Worm (Caenorhabditis elegans): Measurements from ENCODE around the gene srd-18.

srd-18 gene

ce11 chrV:13426764-13427163, at the start of gene srd-18:
Gene srd-18, minus strand, starts transcription at chrV:13426864.
- TF ChIP-seq ceh-28 (tag; optimal IDR thresholded peaks at IDR 0.05), result no peak
- TF ChIP-seq egl-5 (tag; optimal IDR thresholded peaks at IDR 0.05), result no peak
- TF ChIP-seq skn-1 (tag; optimal IDR thresholded peaks at IDR 0.05), result no peak
- no peak for TF ChIP-seq snpc-4 (tag; optimal IDR thresholded peaks at IDR 0.05)
- TF ChIP-seq fkh-10 (GFP tag; optimal IDR thresholded peaks at IDR 0.05), result no peak
- no peak for TF ChIP-seq ztf-4 (tag; optimal IDR thresholded peaks at IDR 0.05)
- no peak for TF ChIP-seq unc-62 (GFP tag; optimal IDR thresholded peaks at IDR 0.05)

ce11 chrV:13476350-13476749, 49.7 kb upstream of the srd-18 start, which contains the start of gene T10G3.8:
Gene T10G3.8, minus strand, starts transcription at chrV:13476450.
- no peak for TF ChIP-seq elt-1 (tag; optimal IDR thresholded peaks at IDR 0.05)
- TF ChIP-seq zag-1 (tag; optimal IDR thresholded peaks at IDR 0.05), result no peak
- TF ChIP-seq lin-39 (tag; optimal IDR thresholded peaks at IDR 0.05), result no peak
- no peak for TF ChIP-seq egl-5 (tag; optimal IDR thresholded peaks at IDR 0.05)
- no peak for TF ChIP-seq elt-2 (tag; optimal IDR thresholded peaks at IDR 0.05)
- TF ChIP-seq ztf-11 (tag; optimal IDR thresholded peaks at IDR 0.05), result no peak
- no peak for TF ChIP-seq hmg-11 (tag; optimal IDR thresholded peaks at IDR 0.05)
- no peak for TF ChIP-seq nfya-1 (tag; optimal IDR thresholded peaks at IDR 0.05; ENCODE audit: insufficient read depth)
- TF ChIP-seq mml-1 (tag; optimal IDR thresholded peaks at IDR 0.05), result no peak
- TF ChIP-seq nhr-11 (tag; optimal IDR thresholded peaks at IDR 0.05), result no peak

ce11 chrV:13473467-13473866, 46.8 kb upstream of the srd-18 start, which contains the start of gene T10G3.1:
Gene T10G3.1, minus strand, starts transcription at chrV:13473679.
- TF ChIP-seq elt-2 (tag; optimal IDR thresholded peaks at IDR 0.05) (no peak), mml-1 (tag; optimal IDR thresholded peaks at IDR 0.05) (no peak), pqm-1 (tag; optimal IDR thresholded peaks at IDR 0.05) (no peak), skn-1 (tag; optimal IDR thresholded peaks at IDR 0.05) (no peak), ceh-28 (tag; optimal IDR thresholded peaks at IDR 0.05) (no peak), sea-2 (GFP tag; optimal IDR thresholded peaks at IDR 0.05) (no peak), elt-1 (tag; optimal IDR thresholded peaks at IDR 0.05) (no peak), nhr-12 (tag; optimal IDR thresholded peaks at IDR 0.05) (no peak)

ce11 chrV:13472062-13472461, 45.4 kb upstream of the srd-18 start:
- peak; percentile 8 for TF ChIP-seq nfya-1 (tag; optimal IDR thresholded peaks at IDR 0.05; ENCODE audit: insufficient read depth)
- no peak for TF ChIP-seq nhr-43 (tag; optimal IDR thresholded peaks at IDR 0.05; ENCODE audit: poor library complexity, severe bottlenecking)

- TF ChIP-seq ZK546.5 (tag; optimal IDR thresholded peaks at IDR 0.05) (no peak), jun-1 (tag; optimal IDR thresholded peaks at IDR 0.05) (peak; percentile 54), tbx-2 (tag; optimal IDR thresholded peaks at IDR 0.05) (peak; percentile 39), ceh-28 (tag; optimal IDR thresholded peaks at IDR 0.05) (peak; percentile 9), elt-2 (tag; optimal IDR thresholded peaks at IDR 0.05) (peak; percentile 47), hmg-11 (tag; optimal IDR thresholded peaks at IDR 0.05) (peak; percentile 83), ceh-82 (tag; optimal IDR thresholded peaks at IDR 0.05) (no peak), nhr-43 (tag; optimal IDR thresholded peaks at IDR 0.05; ENCODE audit: poor library complexity, severe bottlenecking) (peak; percentile 95), snpc-4 (tag; optimal IDR thresholded peaks at IDR 0.05) (peak; percentile 72), nhr-12 (tag; optimal IDR thresholded peaks at IDR 0.05) (no peak), R02D3.7 (tag; optimal IDR thresholded peaks at IDR 0.05) (peak; percentile 52), nhr-25 (tag; optimal IDR thresholded peaks at IDR 0.05) (peak; percentile 48), lin-15B (tag; optimal IDR thresholded peaks at IDR 0.05) (peak; percentile 76), ztf-11 (tag; optimal IDR thresholded peaks at IDR 0.05) (no peak), nhr-23 (tag; optimal IDR thresholded peaks at IDR 0.05) (peak; percentile 56), egl-27 (tag; optimal IDR thresholded peaks at IDR 0.05) (peak; percentile 18), mdl-1 (tag; optimal IDR thresholded peaks at IDR 0.05) (peak; percentile 78), nfya-1 (tag; optimal IDR thresholded peaks at IDR 0.05; ENCODE audit: insufficient read depth) (peak; percentile 77), skn-1 (tag; optimal IDR thresholded peaks at IDR 0.05) (peak; percentile 48), nhr-77 (tag; optimal IDR thresholded peaks at IDR 0.05) (peak; percentile 27), aly-2 (tag; optimal IDR thresholded peaks at IDR 0.05) (no peak), lsy-12 (tag; optimal IDR thresholded peaks at IDR 0.05) (peak; percentile 87), pqm-1 (tag; optimal IDR thresholded peaks at IDR 0.05) (peak; percentile 60), fkh-10 (GFP tag; optimal IDR thresholded peaks at IDR 0.05) (no peak), ceh-16 (tag; optimal IDR thresholded peaks at IDR 0.05) (no peak), lin-39 (tag; optimal IDR thresholded peaks at IDR 0.05) (peak; percentile 49)
Measured at ce11 chrV:13468190-13468765, 41.6 kb upstream of the srd-18 start, which contains the start of the genes F25H9.6 and F25H9.7. Gene F25H9.6, minus strand, starts transcription at chrV:13468361. Gene F25H9.7, plus strand, starts transcription at chrV:13468376.

Data from whole organism, L3 larva.